Fruit fly (Drosophila melanogaster) whole organism, embryonic: ENCODE data around the gene CG6153.

Experiments
- Bdp1 ChIP-seq: fragments of 200-800 bp; sonication (Bioruptor generic); optimal IDR thresholded peaks from 3 replicates; lab custom pipeline; 2016; ENCODE audit warnings: missing biosample characterization, missing genetic modification characterization
- CG10267 ChIP-seq: fragments of 200-800 bp; sonication (Bioruptor generic); optimal IDR thresholded peaks from 2 replicates; lab custom pipeline; 2018; ENCODE audit warnings: missing biosample characterization, mild to moderate bottlenecking, missing genetic modification characterization, moderate library complexity
- CG12659 ChIP-seq: fragments of 200-800 bp; sonication (Bioruptor generic); optimal IDR thresholded peaks from 3 replicates; lab custom pipeline; 2017; ENCODE audit warnings: mild to moderate bottlenecking, missing biosample characterization, missing genetic modification reagents, missing genetic modification characterization
- CG13287 ChIP-seq: fragments of 200-800 bp; sonication (Bioruptor generic); IDR thresholded peaks from 2 replicates; pipeline ENCODE4 v1.3.6; 2022; ENCODE audit warnings: missing biosample characterization, missing genetic modification characterization; ENCODE audit not compliant: partially characterized antibody
- CG15514 ChIP-seq: fragments of 200-800 bp; sonication (Bioruptor generic); optimal IDR thresholded peaks from 3 replicates; lab custom pipeline; 2017; ENCODE audit warnings: missing biosample characterization, missing genetic modification characterization, mild to moderate bottlenecking, moderate library complexity, missing genetic modification reagents
- CG15696 ChIP-seq: fragments of 200-800 bp; sonication (Bioruptor generic); optimal IDR thresholded peaks from 2 replicates; lab custom pipeline; 2019; ENCODE audit warnings: missing biosample characterization, mild to moderate bottlenecking, missing genetic modification characterization, moderate library complexity
- CG1603 ChIP-seq: fragments of 200-800 bp; sonication (Bioruptor generic); optimal IDR thresholded peaks from 2 replicates; lab custom pipeline; 2019; ENCODE audit warnings: missing biosample characterization, mild to moderate bottlenecking, missing genetic modification characterization, moderate library complexity
- CG2116 ChIP-seq: fragments of 200-800 bp; sonication (Bioruptor generic); optimal IDR thresholded peaks from 3 replicates; lab custom pipeline; 2018; ENCODE audit warnings: missing biosample characterization, mild to moderate bottlenecking, missing genetic modification characterization
- CG3281 ChIP-seq: fragments of 200-800 bp; sonication (Bioruptor generic); optimal IDR thresholded peaks from 3 replicates; lab custom pipeline; 2017; ENCODE audit warnings: missing biosample characterization, mild to moderate bottlenecking, missing genetic modification characterization
- CG34376 ChIP-seq: fragments of 200-800 bp; sonication (Bioruptor generic); optimal IDR thresholded peaks from 2 replicates; lab custom pipeline; 2018; ENCODE audit warnings: missing biosample characterization, mild to moderate bottlenecking, missing genetic modification characterization
- CG34422 ChIP-seq: fragments of 200-800 bp; sonication (Bioruptor generic); IDR thresholded peaks from 3 replicates; pipeline ENCODE4 v1.3.6; 2022; ENCODE audit warnings: missing biosample characterization, missing genetic modification characterization
- CG3838 ChIP-seq: fragments of 200-800 bp; sonication (Bioruptor generic); optimal IDR thresholded peaks from 3 replicates; lab custom pipeline; 2016; ENCODE audit warnings: missing biosample characterization, missing genetic modification characterization
- CG6791 ChIP-seq: fragments of 200-800 bp; sonication (Bioruptor generic); IDR thresholded peaks from 3 replicates; pipeline ENCODE4 v1.3.6; 2022; ENCODE audit warnings: missing biosample characterization, missing genetic modification characterization; ENCODE audit not compliant: partially characterized antibody
- CG6813 ChIP-seq: fragments of 200-800 bp; sonication (Bioruptor generic); optimal IDR thresholded peaks from 2 replicates; lab custom pipeline; 2017; ENCODE audit warnings: missing biosample characterization, missing genetic modification characterization, mild to moderate bottlenecking, moderate library complexity, missing genetic modification reagents
- CG9797 ChIP-seq: fragments of 200-800 bp; sonication (Bioruptor generic); optimal IDR thresholded peaks from 3 replicates; lab custom pipeline; 2018; ENCODE audit warnings: missing biosample characterization, mild to moderate bottlenecking, missing genetic modification characterization
- CG9817 ChIP-seq: fragments of 200-800 bp; sonication (Bioruptor generic); optimal IDR thresholded peaks from 2 replicates; lab custom pipeline; 2018; ENCODE audit warnings: missing biosample characterization, mild to moderate bottlenecking, missing genetic modification characterization, moderate library complexity
- CTCF ChIP-seq: fragments of 200-800 bp; sonication (Bioruptor generic); optimal IDR thresholded peaks from 2 replicates; lab custom pipeline; 2017; ENCODE audit warnings: missing biosample characterization, mild to moderate bottlenecking, missing genetic modification characterization, moderate library complexity
- CoRest ChIP-seq: fragments of 200-800 bp; sonication (Bioruptor generic); optimal IDR thresholded peaks from 3 replicates; lab custom pipeline; 2018; ENCODE audit warnings: missing biosample characterization, mild to moderate bottlenecking, missing genetic modification characterization, moderate library complexity
- D ChIP-seq, 2 experiments: fragments of 200-800 bp in 1 of 2; fragments of >200 bp in 1 of 2; sonication (Bioruptor generic) in 1 of 2; optimal IDR thresholded peaks; 2 replicates in 1 of 2; 3 replicates in 1 of 2; lab custom pipeline; 2017; ENCODE audit warnings: mild to moderate bottlenecking in 1 of 2, missing biosample characterization in 1 of 2, missing genetic modification characterization in 1 of 2, missing genetic modification reagents in 1 of 2
- Dll ChIP-seq: fragments of 200-800 bp; sonication (Bioruptor generic); IDR thresholded peaks from 4 replicates; pipeline ENCODE4 v1.3.6; 2022; ENCODE audit warnings: missing biosample characterization, missing genetic modification characterization; ENCODE audit not compliant: partially characterized antibody
- E2f2 ChIP-seq: fragments of 200-800 bp; sonication (Bioruptor generic); IDR thresholded peaks from 2 replicates; pipeline ENCODE4 v1.3.6; 2022; ENCODE audit warnings: missing biosample characterization, missing genetic modification characterization
- Ets97D ChIP-seq: fragments of 200-800 bp; sonication (Bioruptor generic); optimal IDR thresholded peaks from 3 replicates; lab custom pipeline; 2016; ENCODE audit warnings: missing biosample characterization, missing genetic modification characterization
- HLH4C ChIP-seq: fragments of 200-800 bp; sonication (Bioruptor generic); IDR thresholded peaks from 3 replicates; pipeline ENCODE4 v1.3.6; 2022; ENCODE audit warnings: missing biosample characterization, missing genetic modification characterization; ENCODE audit not compliant: partially characterized antibody
- MBD-R2 ChIP-seq: fragments of 200-800 bp; sonication (Bioruptor generic); IDR thresholded peaks from 2 replicates; pipeline ENCODE4 v1.3.6; 2022; ENCODE audit warnings: missing biosample characterization, missing genetic modification characterization
- Mes4 ChIP-seq: fragments of 200-800 bp; sonication (Bioruptor generic); optimal IDR thresholded peaks from 2 replicates; lab custom pipeline; 2016; ENCODE audit warnings: missing biosample characterization, missing genetic modification characterization
- Myb ChIP-seq: fragments of 200-800 bp; sonication (Bioruptor generic); optimal IDR thresholded peaks from 2 replicates; lab custom pipeline; 2016; ENCODE audit warnings: missing biosample characterization, missing genetic modification characterization
- Pdp1 ChIP-seq, 2 experiments: fragments of 200-800 bp; sonication (Bioruptor generic); optimal IDR thresholded peaks; 3 replicates each; lab custom pipeline; 2016; ENCODE audit warnings: missing biosample characterization in 2 of 2, missing genetic modification characterization in 2 of 2, mild to moderate bottlenecking in 1 of 2, moderate library complexity in 1 of 2
- Spps ChIP-seq: fragments of 200-800 bp; sonication (Bioruptor generic); optimal IDR thresholded peaks from 2 replicates; lab custom pipeline; 2018; ENCODE audit warnings: missing biosample characterization, mild to moderate bottlenecking, missing genetic modification characterization
- Stat92E ChIP-seq, 3 experiments: fragments of >200 bp in 2 of 3; fragments of 200-800 bp in 1 of 3; sonication (Bioruptor generic) in 1 of 3; optimal IDR thresholded peaks; 2 replicates each; lab custom pipeline; 2017 to 2019; ENCODE audit warnings: missing biosample characterization in 3 of 3, missing genetic modification characterization in 3 of 3, mild to moderate bottlenecking in 1 of 3, moderate library complexity in 1 of 3
- ab ChIP-seq: fragments of 200-800 bp; sonication (Bioruptor generic); optimal IDR thresholded peaks from 2 replicates; lab custom pipeline; 2016; ENCODE audit warnings: missing biosample characterization, missing genetic modification characterization
- amos ChIP-seq: fragments of 200-800 bp; sonication (Bioruptor generic); IDR thresholded peaks from 2 replicates; pipeline ENCODE4 v1.3.6; 2022; ENCODE audit warnings: missing biosample characterization, missing genetic modification characterization; ENCODE audit not compliant: partially characterized antibody
- ara ChIP-seq: fragments of 200-800 bp; sonication (Bioruptor generic); IDR thresholded peaks from 2 replicates; pipeline ENCODE4 v1.3.6; 2022; ENCODE audit warnings: missing biosample characterization, missing genetic modification characterization
- ato ChIP-seq: fragments of 200-800 bp; sonication (Bioruptor generic); IDR thresholded peaks from 2 replicates; pipeline ENCODE4 v1.3.6; 2022; ENCODE audit warnings: missing biosample characterization, missing genetic modification characterization; ENCODE audit not compliant: partially characterized antibody
- crp ChIP-seq, 2 experiments: fragments of 200-800 bp; sonication (Bioruptor generic); optimal IDR thresholded peaks; 2 replicates in 1 of 2; 3 replicates in 1 of 2; lab custom pipeline; 2017; ENCODE audit warnings: missing biosample characterization in 2 of 2, missing genetic modification characterization in 2 of 2, mild to moderate bottlenecking in 1 of 2, moderate library complexity in 1 of 2
- danr ChIP-seq: fragments of 200-800 bp; sonication (Bioruptor generic); IDR thresholded peaks from 2 replicates; pipeline ENCODE4 v1.3.6; 2022; ENCODE audit warnings: missing biosample characterization, missing genetic modification characterization
- dm ChIP-seq: fragments of 200-800 bp; sonication (Bioruptor generic); optimal IDR thresholded peaks from 3 replicates; lab custom pipeline; 2016; ENCODE audit warnings: missing biosample characterization, missing genetic modification characterization
- dmrt11E ChIP-seq: fragments of 200-800 bp; sonication (Bioruptor generic); optimal IDR thresholded peaks from 3 replicates; lab custom pipeline; 2018; ENCODE audit warnings: missing biosample characterization, mild to moderate bottlenecking, missing genetic modification characterization, moderate library complexity
- ems ChIP-seq: fragments of 200-800 bp; sonication (Bioruptor generic); optimal IDR thresholded peaks from 3 replicates; lab custom pipeline; 2016; ENCODE audit warnings: missing biosample characterization, missing genetic modification characterization
- gfzf ChIP-seq: fragments of 200-800 bp; sonication (Bioruptor generic); optimal IDR thresholded peaks from 2 replicates; lab custom pipeline; 2016; ENCODE audit warnings: missing biosample characterization, mild to moderate bottlenecking, missing genetic modification characterization, moderate library complexity
- grn ChIP-seq: fragments of 200-800 bp; sonication (Bioruptor generic); optimal IDR thresholded peaks from 3 replicates; lab custom pipeline; 2017; ENCODE audit warnings: missing biosample characterization, missing genetic modification characterization
- phol ChIP-seq: fragments of 200-800 bp; sonication (Bioruptor generic); optimal IDR thresholded peaks from 3 replicates; lab custom pipeline; 2018; ENCODE audit warnings: missing biosample characterization, mild to moderate bottlenecking, missing genetic modification characterization, moderate library complexity
- pzg ChIP-seq: fragments of 200-800 bp; sonication (Bioruptor generic); optimal IDR thresholded peaks from 3 replicates; lab custom pipeline; 2018; ENCODE audit warnings: missing biosample characterization, mild to moderate bottlenecking, missing genetic modification characterization, moderate library complexity
- sc ChIP-seq, 3 experiments: fragments of >200 bp in 2 of 3; fragments of 200-800 bp in 1 of 3; sonication (Bioruptor generic) in 1 of 3; optimal IDR thresholded peaks; 2 replicates in 2 of 3; 3 replicates in 1 of 3; lab custom pipeline; 2017; ENCODE audit warnings: mild to moderate bottlenecking in 1 of 3, missing biosample characterization in 1 of 3, missing genetic modification characterization in 1 of 3, missing genetic modification reagents in 1 of 3
- stwl ChIP-seq: fragments of 200-800 bp; sonication (Bioruptor generic); optimal IDR thresholded peaks from 3 replicates; lab custom pipeline; 2018; ENCODE audit warnings: missing biosample characterization, mild to moderate bottlenecking, missing genetic modification characterization, moderate library complexity
- sug ChIP-seq: fragments of 200-800 bp; optimal IDR thresholded peaks from 2 replicates; lab custom pipeline; 2019; ENCODE audit warnings: missing biosample characterization, mild to moderate bottlenecking, missing genetic modification characterization, moderate library complexity
- usp ChIP-seq: fragments of >200 bp; optimal IDR thresholded peaks from 2 replicates; lab custom pipeline; 2017; ENCODE audit warnings: missing biosample characterization, missing genetic modification characterization
- vnd ChIP-seq: fragments of 200-800 bp; sonication (Bioruptor generic); IDR thresholded peaks from 3 replicates; pipeline ENCODE4 v1.3.6; 2022; ENCODE audit warnings: missing biosample characterization, missing genetic modification characterization; ENCODE audit not compliant: partially characterized antibody
- zen ChIP-seq: fragments of 200-800 bp; sonication (Bioruptor generic); optimal IDR thresholded peaks from 3 replicates; lab custom pipeline; 2018; ENCODE audit warnings: missing biosample characterization, mild to moderate bottlenecking, missing genetic modification characterization, moderate library complexity

The CG6153 gene

dm6 chr2L:12707540-12707939 is 14.7 kb downstream of the CG6153 start, which contains the start of the genes CG6180 and CG15484 (continued):
- TF ChIP-seq CG12659, result peak; percentile 40
- TF ChIP-seq CG1603 (tag; lab: Kevin White, UChicago), result peak; percentile 30
- peak; percentile 49 for TF ChIP-seq pzg
- TF ChIP-seq CG6813 (GFP tag; lab: Kevin White, UChicago), result no peak
- TF ChIP-seq Stat92E (GFP tag; optimal IDR thresholded peaks at IDR 0.05; lab: Kevin White, UChicago), result peak in 1 of 3 experiments; percentile 52
- no peak for TF ChIP-seq D (optimal IDR thresholded peaks at IDR 0.05; lab: Kevin White, UChicago)
- TF ChIP-seq D (GFP tag; optimal IDR thresholded peaks at IDR 0.05; lab: Kevin White, UChicago), result no peak
- no peak for TF ChIP-seq sc (optimal IDR thresholded peaks at IDR 0.05; lab: Kevin White, UChicago)
- no peak for TF ChIP-seq sc (GFP tag; optimal IDR thresholded peaks at IDR 0.05; lab: Kevin White, UChicago)
- no peak for TF ChIP-seq CG3838 (GFP tag; lab: Kevin White, UChicago)
- no peak for TF ChIP-seq danr (GFP tag; lab: Robert Waterston, UW)
- peak; percentile 48 for TF ChIP-seq stwl
- TF ChIP-seq sug (tag; lab: Kevin White, UChicago), result no peak
- TF ChIP-seq Pdp1 (GFP tag; optimal IDR thresholded peaks at IDR 0.05; lab: Kevin White, UChicago), result peak in 1 of 2 experiments; percentile 69
- peak; percentile 12 for TF ChIP-seq CG34376 (GFP tag; lab: Kevin White, UChicago)
- TF ChIP-seq CG9817, result no peak
- no peak for TF ChIP-seq CTCF (GFP tag; lab: Kevin White, UChicago)
- TF ChIP-seq Bdp1 (GFP tag; lab: Kevin White, UChicago), result no peak
- TF ChIP-seq Spps (tag; lab: Kevin White, UChicago), result no peak
- peak; percentile 60 for TF ChIP-seq HLH4C (GFP tag; lab: Robert Waterston, UW)
- 0 out of 3 replicates have a peak, but pooled peaks have one; percentile 30 for TF ChIP-seq vnd (GFP tag; lab: Robert Waterston, UW)
- no peak for TF ChIP-seq dmrt11E
- peak; percentile 13 for TF ChIP-seq gfzf (GFP tag; lab: Kevin White, UChicago)
- peak in 1 of 2 experiments; percentile 16 for TF ChIP-seq crp (GFP tag; optimal IDR thresholded peaks at IDR 0.05; lab: Kevin White, UChicago)
- peak; percentile 7 for TF ChIP-seq dm (GFP tag; lab: Kevin White, UChicago)
- no peak for TF ChIP-seq CG15514 (GFP tag; lab: Kevin White, UChicago)
- no peak for TF ChIP-seq grn (GFP tag; lab: Kevin White, UChicago)
- peak; percentile 16 for TF ChIP-seq CG10267 (tag; lab: Kevin White, UChicago)
- TF ChIP-seq Ets97D (GFP tag; lab: Kevin White, UChicago), result peak; percentile 91
- peak; percentile 17 for TF ChIP-seq zen
- TF ChIP-seq CG6791 (GFP tag; lab: Robert Waterston, UW), result no peak; the same call in 2 of the 3 replicates
- peak; percentile 24; the same call in 1 of the 2 replicates for TF ChIP-seq ato (GFP tag; lab: Robert Waterston, UW)
- TF ChIP-seq amos (GFP tag; lab: Robert Waterston, UW), result peak; percentile 22; the same call in 1 of the 2 replicates
- TF ChIP-seq Myb (GFP tag; lab: Kevin White, UChicago), result peak; percentile 74
- no peak for TF ChIP-seq ab (GFP tag; lab: Kevin White, UChicago)
- TF ChIP-seq CG2116 (GFP tag; lab: Kevin White, UChicago), result peak; percentile 74
- 0 out of 3 replicates have a peak, but pooled peaks have one; percentile 16 for TF ChIP-seq CG34422 (GFP tag; lab: Robert Waterston, UW)
- TF ChIP-seq Dll (GFP tag; lab: Robert Waterston, UW), result peak; percentile 59; the same call in 2 of the 4 replicates
- peak; percentile 54 for TF ChIP-seq MBD-R2 (GFP tag; lab: Robert Waterston, UW)
- TF ChIP-seq Mes4 (GFP tag; lab: Kevin White, UChicago), result no peak
- TF ChIP-seq CoRest (tag; lab: Kevin White, UChicago), result no peak
- TF ChIP-seq CG9797 (GFP tag; lab: Kevin White, UChicago), result no peak
- no peak for TF ChIP-seq CG15696 (tag; lab: Kevin White, UChicago)
- no peak for TF ChIP-seq usp
- TF ChIP-seq phol (tag; lab: Kevin White, UChicago), result peak; percentile 89
- peak; percentile 63 for TF ChIP-seq CG13287 (GFP tag; lab: Robert Waterston, UW)
- TF ChIP-seq E2f2, result peak; percentile 81
- TF ChIP-seq CG3281 (GFP tag; lab: Kevin White, UChicago), result peak; percentile 2
- TF ChIP-seq ara (GFP tag; lab: Robert Waterston, UW), result no peak
- TF ChIP-seq ems (GFP tag; lab: Kevin White, UChicago), result no peak
